Fruit fly (Drosophila melanogaster) whole organism, embryonic: ENCODE measurements around the gene CG46440.

Source experiments
- Oli ChIP-seq: fragments of 200-800 bp; sonication (Bioruptor generic); optimal IDR thresholded peaks from 2 replicates; lab custom pipeline; 2018; ENCODE audit warnings: missing biosample characterization, mild to moderate bottlenecking, missing genetic modification characterization, moderate library complexity
- TFAM ChIP-seq: fragments of 200-800 bp; sonication (Bioruptor generic); optimal IDR thresholded peaks from 2 replicates; lab custom pipeline; 2017; ENCODE audit warnings: missing biosample characterization, missing genetic modification characterization, inconsistent platforms
- inv ChIP-seq: fragments of 200-800 bp; sonication (Bioruptor generic); IDR thresholded peaks from 2 replicates; pipeline ENCODE4 v1.3.6; 2022; ENCODE audit warnings: missing biosample characterization, missing genetic modification characterization; ENCODE audit not compliant: partially characterized antibody
- zen ChIP-seq: fragments of 200-800 bp; sonication (Bioruptor generic); optimal IDR thresholded peaks from 3 replicates; lab custom pipeline; 2018; ENCODE audit warnings: missing biosample characterization, mild to moderate bottlenecking, missing genetic modification characterization, moderate library complexity

DNA sequence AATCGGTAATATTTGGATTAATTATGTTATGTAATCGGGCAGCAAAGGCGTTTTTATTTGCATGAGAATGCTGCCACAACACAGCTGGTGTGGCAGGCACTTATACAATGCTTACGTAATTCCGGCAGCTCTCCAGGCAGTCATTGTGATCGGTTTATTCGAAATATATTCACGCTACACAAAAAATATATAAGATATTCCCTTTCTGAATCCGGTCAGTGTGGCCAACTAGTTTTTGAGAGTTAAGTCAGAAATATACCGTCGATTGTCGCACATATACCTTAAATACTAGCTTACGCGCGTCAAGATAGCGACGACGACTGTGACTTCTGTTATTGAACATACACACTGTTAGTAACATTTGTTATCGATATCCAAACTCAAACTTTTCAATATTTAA, 8.6 kb downstream of the CG46440 start, which contains the start of gene sun:
- TF ChIP-seq zen (tag; lab: Kevin White, UChicago) (no peak), Oli (tag; lab: Kevin White, UChicago) (no peak), TFAM (GFP tag; lab: Kevin White, UChicago) (no peak), inv (GFP tag; lab: Robert Waterston, UW) (no peak)
